Fruit fly (Drosophila melanogaster) whole organism, embryonic: Measurements from ENCODE around the gene CG32767.

Experiments used
- ATbp ChIP-seq: fragments of 200-800 bp; sonication (Bioruptor generic); optimal IDR thresholded peaks from 2 replicates; lab custom pipeline; 2017; ENCODE audit warnings: missing biosample characterization, mild to moderate bottlenecking, missing genetic modification characterization, missing genetic modification reagents
- Adf1 ChIP-seq: fragments of 200-800 bp; sonication (Bioruptor generic); IDR thresholded peaks from 2 replicates; pipeline ENCODE4 v1.3.6; 2022; ENCODE audit warnings: missing biosample characterization, missing genetic modification characterization
- B-H1 ChIP-seq: fragments of 200-800 bp; sonication (Bioruptor generic); IDR thresholded peaks from 3 replicates; pipeline ENCODE4 v1.3.6; 2022; ENCODE audit warnings: missing biosample characterization, missing genetic modification characterization
- BEAF-32 ChIP-seq: fragments of 200-800 bp; sonication (Bioruptor generic); optimal IDR thresholded peaks from 3 replicates; lab custom pipeline; 2017; ENCODE audit warnings: missing biosample characterization, missing genetic modification characterization, mild to moderate bottlenecking, moderate library complexity, missing genetic modification reagents
- BtbVII ChIP-seq: fragments of 200-800 bp; sonication (Bioruptor generic); optimal IDR thresholded peaks from 3 replicates; lab custom pipeline; 2017; ENCODE audit warnings: missing biosample characterization, mild to moderate bottlenecking, missing genetic modification characterization
- CG10321 ChIP-seq: fragments of 200-800 bp; sonication (Bioruptor generic); IDR thresholded peaks from 2 replicates; pipeline ENCODE4 v1.3.6; 2022; ENCODE audit warnings: missing biosample characterization, missing genetic modification characterization
- CG12236 ChIP-seq: fragments of 200-800 bp; sonication (Bioruptor generic); optimal IDR thresholded peaks from 2 replicates; lab custom pipeline; 2016; ENCODE audit warnings: missing biosample characterization, missing genetic modification characterization
- CG12659 ChIP-seq: fragments of 200-800 bp; sonication (Bioruptor generic); optimal IDR thresholded peaks from 3 replicates; lab custom pipeline; 2017; ENCODE audit warnings: mild to moderate bottlenecking, missing biosample characterization, missing genetic modification reagents, missing genetic modification characterization
- CG12769 ChIP-seq: fragments of 200-800 bp; sonication (Bioruptor generic); optimal IDR thresholded peaks from 2 replicates; lab custom pipeline; 2019; ENCODE audit warnings: missing biosample characterization, mild to moderate bottlenecking, missing genetic modification characterization, moderate library complexity
- CG15073 ChIP-seq: fragments of 200-800 bp; sonication (Bioruptor generic); optimal IDR thresholded peaks from 2 replicates; lab custom pipeline; 2016; ENCODE audit warnings: missing biosample characterization, missing genetic modification characterization
- CG1602 ChIP-seq: fragments of 200-800 bp; sonication (Bioruptor generic); optimal IDR thresholded peaks from 3 replicates; lab custom pipeline; 2016; ENCODE audit warnings: missing biosample characterization, missing genetic modification characterization
- CG16813 ChIP-seq: fragments of 200-800 bp; sonication (Bioruptor generic); IDR thresholded peaks from 3 replicates; pipeline ENCODE4 v1.3.6; 2022; ENCODE audit warnings: missing biosample characterization, missing genetic modification characterization; ENCODE audit not compliant: partially characterized antibody
- CG16815 ChIP-seq: fragments of 200-800 bp; sonication (Bioruptor generic); optimal IDR thresholded peaks from 3 replicates; lab custom pipeline; 2017; ENCODE audit warnings: missing biosample characterization, mild to moderate bottlenecking, missing genetic modification characterization
- CG17361 ChIP-seq: fragments of 200-800 bp; sonication (Bioruptor generic); IDR thresholded peaks from 3 replicates; pipeline ENCODE4 v1.3.6; 2022; ENCODE audit warnings: missing biosample characterization, missing genetic modification characterization
- CG17829 ChIP-seq: fragments of 200-800 bp; optimal IDR thresholded peaks from 2 replicates; lab custom pipeline; 2019; ENCODE audit warnings: missing biosample characterization, mild to moderate bottlenecking, missing genetic modification characterization, moderate library complexity
- CG1832 ChIP-seq: fragments of 200-800 bp; sonication (Bioruptor generic); optimal IDR thresholded peaks from 2 replicates; lab custom pipeline; 2017; ENCODE audit warnings: missing biosample characterization, mild to moderate bottlenecking, missing genetic modification characterization, inconsistent platforms
- CG2129 ChIP-seq: fragments of 200-800 bp; sonication (Bioruptor generic); IDR thresholded peaks from 2 replicates; pipeline ENCODE4 v1.3.6; 2022; ENCODE audit warnings: missing biosample characterization, missing genetic modification characterization; ENCODE audit not compliant: partially characterized antibody
- CG2678 ChIP-seq: fragments of 200-800 bp; sonication (Bioruptor generic); optimal IDR thresholded peaks from 3 replicates; lab custom pipeline; 2019; ENCODE audit warnings: missing biosample characterization, mild to moderate bottlenecking, missing genetic modification characterization, moderate library complexity
- CG31365 ChIP-seq: fragments of 200-800 bp; sonication (Bioruptor generic); optimal IDR thresholded peaks from 2 replicates; lab custom pipeline; 2018; ENCODE audit warnings: missing biosample characterization, mild to moderate bottlenecking, missing genetic modification characterization
- CG34376 ChIP-seq: fragments of 200-800 bp; sonication (Bioruptor generic); optimal IDR thresholded peaks from 2 replicates; lab custom pipeline; 2018; ENCODE audit warnings: missing biosample characterization, mild to moderate bottlenecking, missing genetic modification characterization
- CG5180 ChIP-seq: fragments of 200-800 bp; sonication (Bioruptor generic); optimal IDR thresholded peaks from 3 replicates; lab custom pipeline; 2017; ENCODE audit warnings: missing biosample characterization, missing genetic modification characterization, mild to moderate bottlenecking, moderate library complexity, missing genetic modification reagents
- CG7357 ChIP-seq: fragments of 200-800 bp; sonication (Bioruptor generic); IDR thresholded peaks from 3 replicates; pipeline ENCODE4 v1.3.6; 2022; ENCODE audit warnings: missing biosample characterization, missing genetic modification characterization
- CG7963 ChIP-seq: fragments of 200-800 bp; sonication (Bioruptor generic); IDR thresholded peaks from 3 replicates; pipeline ENCODE4 v1.3.6; 2022; ENCODE audit warnings: missing biosample characterization, missing genetic modification characterization; ENCODE audit not compliant: partially characterized antibody
- Dref ChIP-seq: fragments of 200-800 bp; sonication (Bioruptor generic); IDR thresholded peaks from 2 replicates; pipeline ENCODE4 v1.3.6; 2022; ENCODE audit warnings: missing biosample characterization, missing genetic modification characterization
- Drgx ChIP-seq: fragments of 200-800 bp; sonication (Bioruptor generic); IDR thresholded peaks from 2 replicates; pipeline ENCODE4 v1.3.6; 2022; ENCODE audit warnings: missing biosample characterization, missing genetic modification characterization
- ERR ChIP-seq: fragments of 200-800 bp; sonication (Bioruptor generic); optimal IDR thresholded peaks from 2 replicates; lab custom pipeline; 2016; ENCODE audit warnings: missing biosample characterization, missing genetic modification characterization
- Ets65A ChIP-seq: fragments of 200-800 bp; sonication (Bioruptor generic); peaks from one replicate; lab custom pipeline; 2016; ENCODE audit warnings: missing biosample characterization, missing genetic modification characterization
- Fer1 ChIP-seq: fragments of 200-800 bp; sonication (Bioruptor generic); optimal IDR thresholded peaks from 2 replicates; lab custom pipeline; 2017; ENCODE audit warnings: missing biosample characterization, mild to moderate bottlenecking, missing genetic modification characterization
- NC2α ChIP-seq: fragments of 200-800 bp; sonication (Bioruptor generic); optimal IDR thresholded peaks from 2 replicates; lab custom pipeline; 2016; ENCODE audit warnings: missing biosample characterization, missing genetic modification characterization
- Pdp1 ChIP-seq, 2 experiments: fragments of 200-800 bp; sonication (Bioruptor generic); optimal IDR thresholded peaks; 3 replicates each; lab custom pipeline; 2016; ENCODE audit warnings: missing biosample characterization in 2 of 2, missing genetic modification characterization in 2 of 2, mild to moderate bottlenecking in 1 of 2, moderate library complexity in 1 of 2
- abd-A ChIP-seq: fragments of 200-800 bp; sonication (Bioruptor generic); optimal IDR thresholded peaks from 3 replicates; lab custom pipeline; 2019; ENCODE audit warnings: missing biosample characterization, mild to moderate bottlenecking, missing genetic modification characterization, moderate library complexity
- cato ChIP-seq: fragments of 200-800 bp; sonication (Bioruptor generic); optimal IDR thresholded peaks from 2 replicates; lab custom pipeline; 2016; ENCODE audit warnings: missing biosample characterization, missing genetic modification characterization, borderline replicate concordance
- caup ChIP-seq: fragments of 200-800 bp; sonication (Bioruptor generic); optimal IDR thresholded peaks from 3 replicates; lab custom pipeline; 2017; ENCODE audit warnings: missing biosample characterization, mild to moderate bottlenecking, missing genetic modification characterization, moderate library complexity; ENCODE audit not compliant: severe bottlenecking
- chinmo ChIP-seq: fragments of 200-800 bp; sonication (Bioruptor generic); IDR thresholded peaks from 4 replicates; pipeline ENCODE4 v1.3.6; 2022; ENCODE audit warnings: missing biosample characterization, missing genetic modification characterization; ENCODE audit not compliant: partially characterized antibody
- crc ChIP-seq: fragments of 200-800 bp; sonication (Bioruptor generic); optimal IDR thresholded peaks from 2 replicates; lab custom pipeline; 2016; ENCODE audit warnings: missing biosample characterization, missing genetic modification characterization
- dpn ChIP-seq, 2 experiments: fragments of 200-800 bp; sonication (Bioruptor generic); optimal IDR thresholded peaks; 3 replicates each; lab custom pipeline; 2016; ENCODE audit warnings: missing biosample characterization in 2 of 2, missing genetic modification characterization in 2 of 2
- gt ChIP-seq: fragments of 200-800 bp; sonication (Bioruptor generic); IDR thresholded peaks from 2 replicates; pipeline ENCODE4 v1.3.6; 2022; ENCODE audit warnings: missing biosample characterization, missing genetic modification characterization
- insv ChIP-seq, 2 experiments: fragments of 200-800 bp; sonication (Bioruptor generic); optimal IDR thresholded peaks; 3 replicates each; lab custom pipeline; 2016 to 2018; ENCODE audit warnings: missing biosample characterization in 2 of 2, missing genetic modification characterization in 2 of 2
- lola ChIP-seq, 3 experiments: fragments of >200 bp in 2 of 3; fragments of 200-800 bp in 1 of 3; sonication (Bioruptor generic) in 1 of 3; optimal IDR thresholded peaks; 2 replicates each; lab custom pipeline; 2017 to 2019; ENCODE audit warnings: missing biosample characterization in 3 of 3, missing genetic modification characterization in 3 of 3, mild to moderate bottlenecking in 1 of 3, moderate library complexity in 1 of 3
- nom ChIP-seq: fragments of 200-800 bp; sonication (Bioruptor generic); optimal IDR thresholded peaks from 2 replicates; lab custom pipeline; 2017; ENCODE audit warnings: missing biosample characterization, missing genetic modification characterization, mild to moderate bottlenecking, moderate library complexity, missing genetic modification reagents
- pros ChIP-seq: fragments of 200-800 bp; sonication (Bioruptor generic); optimal IDR thresholded peaks from 3 replicates; lab custom pipeline; 2019; ENCODE audit warnings: missing biosample characterization, mild to moderate bottlenecking, missing genetic modification characterization, moderate library complexity
- pum ChIP-seq: fragments of 200-800 bp; sonication (Bioruptor generic); optimal IDR thresholded peaks from 2 replicates; lab custom pipeline; 2016; ENCODE audit warnings: missing biosample characterization, missing genetic modification characterization
- ranshi ChIP-seq: fragments of 200-800 bp; sonication (Bioruptor generic); IDR thresholded peaks from 2 replicates; pipeline ENCODE4 v1.3.6; 2022; ENCODE audit warnings: missing biosample characterization, missing genetic modification characterization
- sqz ChIP-seq: fragments of 200-800 bp; sonication (Bioruptor generic); optimal IDR thresholded peaks from 3 replicates; lab custom pipeline; 2018; ENCODE audit warnings: missing biosample characterization, mild to moderate bottlenecking, missing genetic modification characterization
- tll ChIP-seq, 2 experiments: fragments of 200-800 bp in 1 of 2; fragments of >200 bp in 1 of 2; sonication (Bioruptor generic) in 1 of 2; optimal IDR thresholded peaks; 2 replicates each; lab custom pipeline; 2017 to 2019; ENCODE audit warnings: missing biosample characterization in 2 of 2, missing genetic modification characterization in 2 of 2, mild to moderate bottlenecking in 1 of 2, moderate library complexity in 1 of 2
- trem ChIP-seq: fragments of 200-800 bp; optimal IDR thresholded peaks from 3 replicates; lab custom pipeline; 2019; ENCODE audit warnings: missing biosample characterization, mild to moderate bottlenecking, missing genetic modification characterization, moderate library complexity
- yki ChIP-seq: fragments of >200 bp; optimal IDR thresholded peaks from 3 replicates; lab custom pipeline; 2018
- zen2 ChIP-seq: fragments of 200-800 bp; sonication (Bioruptor generic); IDR thresholded peaks from 3 replicates; pipeline ENCODE4 v1.3.6; 2022; ENCODE audit warnings: missing biosample characterization, missing genetic modification characterization; ENCODE audit not compliant: partially characterized antibody

The CG32767 gene

dm6 chrX:5046895-5047306, 37.7 kb downstream of the CG32767 start (continued):
- TF ChIP-seq Pdp1 (GFP tag; optimal IDR thresholded peaks at IDR 0.05; lab: Kevin White, UChicago) (peak in 1 of 2 experiments; percentile 75), abd-A (no peak), nom (no peak), cato (GFP tag; lab: Kevin White, UChicago) (no peak), ERR (GFP tag; lab: Kevin White, UChicago) (no peak), pum (GFP tag; lab: Kevin White, UChicago) (no peak), chinmo (GFP tag; lab: Robert Waterston, UW) (peak; percentile 89), Ets65A (GFP tag; lab: Kevin White, UChicago) (no peak), CG17829 (tag; lab: Kevin White, UChicago) (no peak), CG16813 (GFP tag; lab: Robert Waterston, UW) (no peak), CG1602 (GFP tag; lab: Kevin White, UChicago) (no peak), NC2α (GFP tag; lab: Kevin White, UChicago) (no peak), caup (no peak), CG16815 (GFP tag; lab: Kevin White, UChicago) (no peak), CG7357 (GFP tag; lab: Robert Waterston, UW) (no peak), yki (lab: Kevin White, UChicago) (peak; percentile 30), B-H1 (GFP tag; lab: Robert Waterston, UW) (no peak), dpn (GFP tag; optimal IDR thresholded peaks at IDR 0.05; lab: Kevin White, UChicago) (no peak), zen2 (GFP tag; lab: Robert Waterston, UW) (no peak), Drgx (no peak), CG17361 (GFP tag; lab: Robert Waterston, UW) (0 out of 3 replicates have a peak, but pooled peaks have one; percentile 3), Dref (GFP tag; lab: Robert Waterston, UW) (no peak), CG31365 (tag; lab: Kevin White, UChicago) (no peak), CG5180 (GFP tag; lab: Kevin White, UChicago) (no peak), Adf1 (GFP tag; lab: Robert Waterston, UW) (peak; percentile 15; the same call in 1 of the 2 replicates), CG34376 (GFP tag; lab: Kevin White, UChicago) (no peak), BEAF-32 (no peak), CG7963 (GFP tag; lab: Robert Waterston, UW) (no peak), CG2129 (GFP tag; lab: Robert Waterston, UW) (no peak), BtbVII (GFP tag; lab: Kevin White, UChicago) (no peak), insv (GFP tag; optimal IDR thresholded peaks at IDR 0.05; lab: Kevin White, UChicago) (peak in 1 of 2 experiments; percentile 58), CG2678 (tag; lab: Kevin White, UChicago) (no peak), ATbp (GFP tag; lab: Kevin White, UChicago) (no peak), gt (GFP tag; lab: Robert Waterston, UW) (no peak), crc (GFP tag; lab: Kevin White, UChicago) (no peak), Fer1 (GFP tag; lab: Kevin White, UChicago) (no peak), CG12659 (no peak), trem (no peak), pros (GFP tag; lab: Kevin White, UChicago) (peak; percentile 71), CG12769 (tag; lab: Kevin White, UChicago) (peak; percentile 2), CG15073 (GFP tag; lab: Kevin White, UChicago) (no peak), tll (GFP tag; optimal IDR thresholded peaks at IDR 0.05; lab: Kevin White, UChicago) (peak in 1 of 2 experiments; percentile 34), CG1832 (GFP tag; lab: Kevin White, UChicago) (peak; percentile 63), CG10321 (GFP tag; lab: Robert Waterston, UW) (0 out of 2 replicates have a peak, but pooled peaks have one; percentile 6), ranshi (GFP tag; lab: Robert Waterston, UW) (no peak), lola (GFP tag; optimal IDR thresholded peaks at IDR 0.05; lab: Kevin White, UChicago) (no peak), CG12236 (no peak), sqz (no peak)
- TF ChIP-seq, all 482 proteins: peak for 17
